Worm (Caenorhabditis elegans): ENCODE results near the gene Y66D12A.24.
A peak's percentile ranks its signal among the peaks of the same experiment; 100 is the strongest.

ce11 chrIII:11472861-11473260 lies 23.8 kb upstream of the Y66D12A.24 start:
- TF ChIP-seq med-1 (GFP tag; optimal IDR thresholded peaks at IDR 0.05; ENCODE audit: insufficient read depth), result no peak
- 0 out of 2 replicates have a peak, but pooled peaks have one; percentile 8 for TF ChIP-seq flt-1 (GFP tag; IDR thresholded peaks at IDR 0.05)
- no peak for TF ChIP-seq T22C8.4 (GFP tag; IDR thresholded peaks at IDR 0.05)
- no peak for TF ChIP-seq ref-1 (GFP tag; conservative IDR thresholded peaks at IDR 0.05)
